Fruit fly (Drosophila melanogaster): ENCODE data around the gene Btk.

The Btk gene

dm6 chr2L:8300220-8301167, at the start of gene Btk:
TSS of gene Btk (minus strand) at chr2L:8301079.
- no peak for TF ChIP-seq gl (tag; optimal IDR thresholded peaks at IDR 0.05)
- TF ChIP-seq CG10348 (GFP tag; IDR thresholded peaks at IDR 0.05) = no peak
- TF ChIP-seq CG13204 (GFP tag; optimal IDR thresholded peaks at IDR 0.05) = no peak
- TF ChIP-seq Snoo (tag; optimal IDR thresholded peaks at IDR 0.05) = peak; percentile 19
- TF ChIP-seq CG14655 (GFP tag; optimal IDR thresholded peaks at IDR 0.05) = no peak
- TF ChIP-seq CG32121 (GFP tag; IDR thresholded peaks at IDR 0.05) = peak; percentile 12; the same call in 1 of the 2 replicates
- TF ChIP-seq EcR (GFP tag; optimal IDR thresholded peaks at IDR 0.05) = peak; percentile 85
- no peak for TF ChIP-seq D1 (tag; optimal IDR thresholded peaks at IDR 0.05)
- no peak for TF ChIP-seq rn (GFP tag; IDR thresholded peaks at IDR 0.05)
- no peak for TF ChIP-seq CG8159 (tag; optimal IDR thresholded peaks at IDR 0.05)

- TF ChIP-seq Pif1A (GFP tag; optimal IDR thresholded peaks at IDR 0.05) (no peak), CG14655 (GFP tag; optimal IDR thresholded peaks at IDR 0.05) (no peak), CG15710 (tag; optimal IDR thresholded peaks at IDR 0.05) (no peak), CG10348 (GFP tag; IDR thresholded peaks at IDR 0.05) (no peak), rn (GFP tag; IDR thresholded peaks at IDR 0.05) (no peak), CG4496 (GFP tag; IDR thresholded peaks at IDR 0.05) (no peak), Ets98B (GFP tag; IDR thresholded peaks at IDR 0.05) (no peak)
These were observed 45.4 kb upstream of the Btk start, which contains the start of gene CG7778 for dm6 chr2L:8346260-8346659. TSS of gene CG7778 (plus strand) at chr2L:8346620.

- TF ChIP-seq fd96Ca (GFP tag; IDR thresholded peaks at IDR 0.05) (no peak), rn (GFP tag; IDR thresholded peaks at IDR 0.05) (no peak), CG12605 (GFP tag; IDR thresholded peaks at IDR 0.05) (no peak), CG9948 (tag; optimal IDR thresholded peaks at IDR 0.05) (no peak), CG32121 (GFP tag; IDR thresholded peaks at IDR 0.05) (no peak), CG10348 (GFP tag; IDR thresholded peaks at IDR 0.05) (no peak)
These were observed 43.7 kb upstream of the Btk start for dm6 chr2L:8344536-8344935.

- no peak for TF ChIP-seq CG8301 (tag; optimal IDR thresholded peaks at IDR 0.05)
- TF ChIP-seq rn (GFP tag; IDR thresholded peaks at IDR 0.05) = no peak
These were observed 41.5 kb upstream of the Btk start, which contains the start of gene CG14273 for dm6 chr2L:8342395-8342794. TSS of gene CG14273 (plus strand) at chr2L:8342695.

- TF ChIP-seq CG9948 (tag; optimal IDR thresholded peaks at IDR 0.05) (no peak), CG4496 (GFP tag; IDR thresholded peaks at IDR 0.05) (no peak), CG10348 (GFP tag; IDR thresholded peaks at IDR 0.05) (no peak), rn (GFP tag; IDR thresholded peaks at IDR 0.05) (no peak), Snoo (tag; optimal IDR thresholded peaks at IDR 0.05) (no peak), CG15710 (tag; optimal IDR thresholded peaks at IDR 0.05) (no peak), fd96Ca (GFP tag; IDR thresholded peaks at IDR 0.05) (no peak), CG14655 (GFP tag; optimal IDR thresholded peaks at IDR 0.05) (no peak), CG32121 (GFP tag; IDR thresholded peaks at IDR 0.05) (no peak), Pif1B (GFP tag; optimal IDR thresholded peaks at IDR 0.05) (no peak), D1 (tag; optimal IDR thresholded peaks at IDR 0.05) (no peak), gl (tag; optimal IDR thresholded peaks at IDR 0.05) (no peak), Ets98B (GFP tag; IDR thresholded peaks at IDR 0.05) (no peak), Pif1A (GFP tag; optimal IDR thresholded peaks at IDR 0.05) (no peak)
These were observed 39.0 kb upstream of the Btk start for dm6 chr2L:8339751-8340349.

dm6 chr2L:8338039-8338438, 37.2 kb upstream of the Btk start, which contains the start of gene witty:
TSS of gene witty (plus strand) at chr2L:8338287.
- TF ChIP-seq Pif1B (GFP tag; optimal IDR thresholded peaks at IDR 0.05) (no peak), CG34367 (tag; optimal IDR thresholded peaks at IDR 0.05) (no peak), CG32121 (GFP tag; IDR thresholded peaks at IDR 0.05) (no peak), rn (GFP tag; IDR thresholded peaks at IDR 0.05) (no peak), CG17806 (tag; optimal IDR thresholded peaks at IDR 0.05) (no peak), CG10348 (GFP tag; IDR thresholded peaks at IDR 0.05) (no peak), fd96Ca (GFP tag; IDR thresholded peaks at IDR 0.05) (no peak), EcR (GFP tag; optimal IDR thresholded peaks at IDR 0.05) (no peak), Pif1A (GFP tag; optimal IDR thresholded peaks at IDR 0.05) (no peak), CG15710 (tag; optimal IDR thresholded peaks at IDR 0.05) (no peak), CG9948 (tag; optimal IDR thresholded peaks at IDR 0.05) (no peak), D1 (tag; optimal IDR thresholded peaks at IDR 0.05) (no peak), gl (tag; optimal IDR thresholded peaks at IDR 0.05) (no peak), CG4496 (GFP tag; IDR thresholded peaks at IDR 0.05) (no peak)

dm6 chr2L:8334705-8335104, 33.8 kb upstream of the Btk start:
- no peak for TF ChIP-seq CG9948 (tag; optimal IDR thresholded peaks at IDR 0.05)
- TF ChIP-seq gl (tag; optimal IDR thresholded peaks at IDR 0.05) = no peak
- peak; percentile 4 for TF ChIP-seq CG34367 (tag; optimal IDR thresholded peaks at IDR 0.05)
- TF ChIP-seq CG8301 (tag; optimal IDR thresholded peaks at IDR 0.05) = no peak
- TF ChIP-seq Ets98B (GFP tag; IDR thresholded peaks at IDR 0.05) = 0 out of 2 replicates have a peak, but pooled peaks have one; percentile 9
- TF ChIP-seq CG13204 (GFP tag; optimal IDR thresholded peaks at IDR 0.05) = no peak
- TF ChIP-seq CG12605 (GFP tag; IDR thresholded peaks at IDR 0.05) = no peak
- TF ChIP-seq Snoo (tag; optimal IDR thresholded peaks at IDR 0.05) = no peak
- TF ChIP-seq CG4496 (GFP tag; IDR thresholded peaks at IDR 0.05) = peak; percentile 81
- no peak for TF ChIP-seq CG17806 (tag; optimal IDR thresholded peaks at IDR 0.05)
- TF ChIP-seq CG10348 (GFP tag; IDR thresholded peaks at IDR 0.05) = no peak
- TF ChIP-seq D1 (tag; optimal IDR thresholded peaks at IDR 0.05) = no peak
- peak; percentile 6 for TF ChIP-seq CG14655 (GFP tag; optimal IDR thresholded peaks at IDR 0.05)
- no peak for TF ChIP-seq Pif1B (GFP tag; optimal IDR thresholded peaks at IDR 0.05)
- TF ChIP-seq Pif1A (GFP tag; optimal IDR thresholded peaks at IDR 0.05) = peak; percentile 11
- TF ChIP-seq CG32121 (GFP tag; IDR thresholded peaks at IDR 0.05) = no peak
- no peak for TF ChIP-seq CG15710 (tag; optimal IDR thresholded peaks at IDR 0.05)
- TF ChIP-seq EcR (GFP tag; optimal IDR thresholded peaks at IDR 0.05) = no peak

All from whole organism, pupa.